Worm (Caenorhabditis elegans): Measurements from ENCODE around the gene C49F5.7.

The C49F5.7 gene

ce11 chrX:11963659-11964058 lies 30.9 kb upstream of the C49F5.7 start:
- TF ChIP-seq T22C8.4 (GFP tag; IDR thresholded peaks at IDR 0.05) (no peak), klf-2 (GFP tag; conservative IDR thresholded peaks at IDR 0.05) (no peak), tab-1 (GFP tag; IDR thresholded peaks at IDR 0.05) (no peak), flt-1 (GFP tag; IDR thresholded peaks at IDR 0.05) (no peak), ztf-29 (GFP tag; IDR thresholded peaks at IDR 0.05) (no peak), cog-1 (tag; optimal IDR thresholded peaks at IDR 0.05) (no peak), ref-1 (GFP tag; conservative IDR thresholded peaks at IDR 0.05) (no peak), ztf-23 (GFP tag; IDR thresholded peaks at IDR 0.05) (no peak), med-1 (GFP tag; optimal IDR thresholded peaks at IDR 0.05; ENCODE audit: insufficient read depth) (no peak)

- TF ChIP-seq ztf-29 (GFP tag; IDR thresholded peaks at IDR 0.05) (no peak), flt-1 (GFP tag; IDR thresholded peaks at IDR 0.05) (no peak), ztf-23 (GFP tag; IDR thresholded peaks at IDR 0.05) (no peak), ref-1 (GFP tag; conservative IDR thresholded peaks at IDR 0.05) (no peak), T22C8.4 (GFP tag; IDR thresholded peaks at IDR 0.05) (no peak), cog-1 (tag; optimal IDR thresholded peaks at IDR 0.05) (no peak), tab-1 (GFP tag; IDR thresholded peaks at IDR 0.05) (no peak), klf-2 (GFP tag; conservative IDR thresholded peaks at IDR 0.05) (no peak), med-1 (GFP tag; optimal IDR thresholded peaks at IDR 0.05; ENCODE audit: insufficient read depth) (no peak)
These were observed 30.0 kb upstream of the C49F5.7 start for ce11 chrX:11964555-11964954.

- no peak for TF ChIP-seq flt-1 (GFP tag; IDR thresholded peaks at IDR 0.05)
- TF ChIP-seq klf-2 (GFP tag; conservative IDR thresholded peaks at IDR 0.05), result no peak
- no peak for TF ChIP-seq med-1 (GFP tag; optimal IDR thresholded peaks at IDR 0.05; ENCODE audit: insufficient read depth)
- TF ChIP-seq tab-1 (GFP tag; IDR thresholded peaks at IDR 0.05), result no peak
- no peak for TF ChIP-seq ztf-29 (GFP tag; IDR thresholded peaks at IDR 0.05)
- no peak for TF ChIP-seq ztf-23 (GFP tag; IDR thresholded peaks at IDR 0.05)
- no peak for TF ChIP-seq ref-1 (GFP tag; conservative IDR thresholded peaks at IDR 0.05)
- TF ChIP-seq T22C8.4 (GFP tag; IDR thresholded peaks at IDR 0.05), result no peak
- TF ChIP-seq cog-1 (tag; optimal IDR thresholded peaks at IDR 0.05), result no peak
These were observed 29.4 kb upstream of the C49F5.7 start for ce11 chrX:11965163-11965562.

- TF ChIP-seq med-1 (GFP tag; optimal IDR thresholded peaks at IDR 0.05; ENCODE audit: insufficient read depth) (no peak), ztf-23 (GFP tag; IDR thresholded peaks at IDR 0.05) (no peak), flt-1 (GFP tag; IDR thresholded peaks at IDR 0.05) (no peak), cog-1 (tag; optimal IDR thresholded peaks at IDR 0.05) (no peak), T22C8.4 (GFP tag; IDR thresholded peaks at IDR 0.05) (no peak), tab-1 (GFP tag; IDR thresholded peaks at IDR 0.05) (no peak), ref-1 (GFP tag; conservative IDR thresholded peaks at IDR 0.05) (no peak), ztf-29 (GFP tag; IDR thresholded peaks at IDR 0.05) (no peak), klf-2 (GFP tag; conservative IDR thresholded peaks at IDR 0.05) (no peak)
These were observed 28.8 kb upstream of the C49F5.7 start, which contains the start of gene sams-1 for ce11 chrX:11965663-11966304. Gene sams-1 (plus strand): TSS chrX:11965962.

ce11 chrX:11967034-11967433 lies 27.6 kb upstream of the C49F5.7 start:
- TF ChIP-seq T22C8.4 (GFP tag; IDR thresholded peaks at IDR 0.05), result no peak
- no peak for TF ChIP-seq tab-1 (GFP tag; IDR thresholded peaks at IDR 0.05)
- TF ChIP-seq ref-1 (GFP tag; conservative IDR thresholded peaks at IDR 0.05), result no peak
- TF ChIP-seq med-1 (GFP tag; optimal IDR thresholded peaks at IDR 0.05; ENCODE audit: insufficient read depth), result no peak
- TF ChIP-seq cog-1 (tag; optimal IDR thresholded peaks at IDR 0.05), result no peak
- TF ChIP-seq ztf-23 (GFP tag; IDR thresholded peaks at IDR 0.05), result no peak
- TF ChIP-seq flt-1 (GFP tag; IDR thresholded peaks at IDR 0.05), result no peak
- no peak for TF ChIP-seq ztf-29 (GFP tag; IDR thresholded peaks at IDR 0.05)
- TF ChIP-seq klf-2 (GFP tag; conservative IDR thresholded peaks at IDR 0.05), result no peak

- TF ChIP-seq ztf-23 (GFP tag; IDR thresholded peaks at IDR 0.05) (no peak), T22C8.4 (GFP tag; IDR thresholded peaks at IDR 0.05) (no peak), tab-1 (GFP tag; IDR thresholded peaks at IDR 0.05) (no peak), ref-1 (GFP tag; conservative IDR thresholded peaks at IDR 0.05) (no peak), cog-1 (tag; optimal IDR thresholded peaks at IDR 0.05) (no peak), ztf-29 (GFP tag; IDR thresholded peaks at IDR 0.05) (no peak), klf-2 (GFP tag; conservative IDR thresholded peaks at IDR 0.05) (no peak), med-1 (GFP tag; optimal IDR thresholded peaks at IDR 0.05; ENCODE audit: insufficient read depth) (no peak), flt-1 (GFP tag; IDR thresholded peaks at IDR 0.05) (no peak)
These were observed 26.5 kb upstream of the C49F5.7 start for ce11 chrX:11968024-11968598.

ce11 chrX:11969085-11969484 lies 25.5 kb upstream of the C49F5.7 start:
- TF ChIP-seq ztf-23 (GFP tag; IDR thresholded peaks at IDR 0.05), result no peak
- no peak for TF ChIP-seq med-1 (GFP tag; optimal IDR thresholded peaks at IDR 0.05; ENCODE audit: insufficient read depth)
- TF ChIP-seq cog-1 (tag; optimal IDR thresholded peaks at IDR 0.05), result no peak
- no peak for TF ChIP-seq ref-1 (GFP tag; conservative IDR thresholded peaks at IDR 0.05)
- no peak for TF ChIP-seq ztf-29 (GFP tag; IDR thresholded peaks at IDR 0.05)
- TF ChIP-seq flt-1 (GFP tag; IDR thresholded peaks at IDR 0.05), result no peak

ce11 chrX:11969554-11969953 lies 25.0 kb upstream of the C49F5.7 start:
- no peak for TF ChIP-seq klf-2 (GFP tag; conservative IDR thresholded peaks at IDR 0.05)
- TF ChIP-seq cog-1 (tag; optimal IDR thresholded peaks at IDR 0.05), result no peak
- TF ChIP-seq ztf-23 (GFP tag; IDR thresholded peaks at IDR 0.05), result no peak
- no peak for TF ChIP-seq T22C8.4 (GFP tag; IDR thresholded peaks at IDR 0.05)
- TF ChIP-seq ztf-29 (GFP tag; IDR thresholded peaks at IDR 0.05), result no peak
- TF ChIP-seq ref-1 (GFP tag; conservative IDR thresholded peaks at IDR 0.05), result no peak
- TF ChIP-seq med-1 (GFP tag; optimal IDR thresholded peaks at IDR 0.05; ENCODE audit: insufficient read depth), result no peak
- no peak for TF ChIP-seq tab-1 (GFP tag; IDR thresholded peaks at IDR 0.05)
- no peak for TF ChIP-seq flt-1 (GFP tag; IDR thresholded peaks at IDR 0.05)

ce11 chrX:11971323-11971722 lies 23.3 kb upstream of the C49F5.7 start:
- TF ChIP-seq ztf-23 (GFP tag; IDR thresholded peaks at IDR 0.05), result no peak
- no peak for TF ChIP-seq tab-1 (GFP tag; IDR thresholded peaks at IDR 0.05)
- no peak for TF ChIP-seq T22C8.4 (GFP tag; IDR thresholded peaks at IDR 0.05)
- no peak for TF ChIP-seq klf-2 (GFP tag; conservative IDR thresholded peaks at IDR 0.05)
- TF ChIP-seq med-1 (GFP tag; optimal IDR thresholded peaks at IDR 0.05; ENCODE audit: insufficient read depth), result no peak
- TF ChIP-seq ztf-29 (GFP tag; IDR thresholded peaks at IDR 0.05), result no peak
